Worm (Caenorhabditis elegans) whole organism, L1 larva: Measurements from ENCODE around the gene nfu-1.

Experiments
- egl-13 ChIP-seq: sonication (generic microtip); optimal IDR thresholded peaks from 2 replicates; lab custom pipeline; 2016; ENCODE audit warnings: missing genotype, missing genetic modification reagents, missing genetic modification characterization, missing compliant biosample characterization
- jun-1 ChIP-seq: fragments of 150-350 bp; optimal IDR thresholded peaks from 2 replicates; lab custom pipeline; 2014; ENCODE audit warnings: missing biosample characterization, missing genetic modification reagents, missing genetic modification characterization
- mdl-1 ChIP-seq, 2 experiments: fragments of 150-350 bp; optimal IDR thresholded peaks; 2 replicates each; lab custom pipeline; 2014 to 2017; ENCODE audit warnings: missing biosample characterization in 2 of 2, missing genetic modification characterization in 2 of 2, inconsistent platforms in 1 of 2
- pag-3 ChIP-seq: sonication (generic microtip); optimal IDR thresholded peaks from 2 replicates; lab custom pipeline; 2017; ENCODE audit warnings: missing genetic modification characterization, mild to moderate bottlenecking, missing compliant biosample characterization, antibody characterized with exemption, borderline replicate concordance; ENCODE audit not compliant: insufficient read depth

DNA sequence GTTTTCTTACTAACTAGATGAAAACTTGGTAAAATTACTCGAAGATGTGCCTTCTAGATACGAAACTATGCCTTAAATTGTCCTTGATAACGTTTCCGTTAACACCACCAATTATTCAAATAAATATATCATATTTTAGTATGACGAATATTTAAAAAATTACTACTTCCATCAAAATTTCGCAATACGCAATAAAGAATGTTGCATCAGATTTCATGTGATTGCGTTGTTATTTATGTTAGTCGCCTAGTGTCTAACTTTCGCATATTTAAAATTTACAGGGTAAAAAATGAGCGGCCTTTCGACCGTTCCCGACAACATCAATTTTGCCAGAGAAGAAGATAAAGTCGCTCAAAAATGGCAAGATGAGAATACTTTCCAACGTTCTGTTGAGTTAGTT is 18.9 kb upstream of the nfu-1 start, which contains the start of gene iars-1:
- TF ChIP-seq egl-13 (tag; lab: Kevin White, UChicago) (no peak), jun-1 (tag; lab: Kevin White, UChicago) (no peak), mdl-1 (tag; optimal IDR thresholded peaks at IDR 0.05; lab: Kevin White, UChicago) (no peak), pag-3 (tag; lab: Kevin White, UChicago) (no peak)
